Fruit fly (Drosophila melanogaster) whole organism, embryonic: ENCODE results near the gene CG4709.
A peak's percentile ranks its signal among the peaks of the same experiment; 100 is the strongest.

Experiments used
- Abd-B ChIP-seq: fragments of 200-800 bp; sonication (Bioruptor generic); optimal IDR thresholded peaks from 2 replicates; lab custom pipeline; 2018; ENCODE audit warnings: missing biosample characterization, mild to moderate bottlenecking, missing genetic modification characterization, moderate library complexity
- Atf-2 ChIP-seq: fragments of 200-800 bp; sonication (Bioruptor generic); optimal IDR thresholded peaks from 2 replicates; lab custom pipeline; 2016; ENCODE audit warnings: missing biosample characterization, missing genetic modification characterization
- C15 ChIP-seq: fragments of 200-800 bp; sonication (Bioruptor generic); IDR thresholded peaks from 3 replicates; pipeline ENCODE4 v1.3.6; 2022; ENCODE audit warnings: missing biosample characterization, missing genetic modification characterization
- CG10147 ChIP-seq: fragments of 200-800 bp; sonication (Bioruptor generic); optimal IDR thresholded peaks from 2 replicates; lab custom pipeline; 2019; ENCODE audit warnings: missing biosample characterization, mild to moderate bottlenecking, missing genetic modification characterization, moderate library complexity
- CG10543 ChIP-seq: fragments of 200-800 bp; sonication (Bioruptor generic); optimal IDR thresholded peaks from 3 replicates; lab custom pipeline; 2017; ENCODE audit warnings: missing biosample characterization, mild to moderate bottlenecking, missing genetic modification characterization, moderate library complexity
- CG10565 ChIP-seq: fragments of 200-800 bp; sonication (Bioruptor generic); optimal IDR thresholded peaks from 3 replicates; lab custom pipeline; 2016; ENCODE audit warnings: missing biosample characterization, mild to moderate bottlenecking, missing genetic modification characterization
- CG11093 ChIP-seq: fragments of 200-800 bp; sonication (Bioruptor generic); IDR thresholded peaks from 3 replicates; pipeline ENCODE4 v1.3.6; 2022; ENCODE audit warnings: missing biosample characterization, missing genetic modification characterization
- CG11696 ChIP-seq: fragments of 200-800 bp; sonication (Bioruptor generic); IDR thresholded peaks from 2 replicates; pipeline ENCODE4 v1.3.6; 2022; ENCODE audit warnings: missing biosample characterization, missing genetic modification characterization
- CG12391 ChIP-seq: fragments of 200-800 bp; sonication (Bioruptor generic); optimal IDR thresholded peaks from 3 replicates; lab custom pipeline; 2018; ENCODE audit warnings: missing biosample characterization, mild to moderate bottlenecking, missing genetic modification characterization, moderate library complexity
- CG12659 ChIP-seq: fragments of 200-800 bp; sonication (Bioruptor generic); optimal IDR thresholded peaks from 3 replicates; lab custom pipeline; 2017; ENCODE audit warnings: mild to moderate bottlenecking, missing biosample characterization, missing genetic modification reagents, missing genetic modification characterization
- CG12942 ChIP-seq: fragments of 200-800 bp; sonication (Bioruptor generic); optimal IDR thresholded peaks from 3 replicates; lab custom pipeline; 2016; ENCODE audit warnings: missing biosample characterization, missing genetic modification characterization
- CG13424 ChIP-seq: fragments of 200-800 bp; sonication (Bioruptor generic); optimal IDR thresholded peaks from 2 replicates; lab custom pipeline; 2019; ENCODE audit warnings: missing biosample characterization, mild to moderate bottlenecking, missing genetic modification characterization, moderate library complexity
- CG13775 ChIP-seq: fragments of 200-800 bp; sonication (Bioruptor generic); optimal IDR thresholded peaks from 3 replicates; lab custom pipeline; 2017; ENCODE audit warnings: missing biosample characterization, mild to moderate bottlenecking, missing genetic modification characterization
- CG15073 ChIP-seq: fragments of 200-800 bp; sonication (Bioruptor generic); optimal IDR thresholded peaks from 2 replicates; lab custom pipeline; 2016; ENCODE audit warnings: missing biosample characterization, missing genetic modification characterization
- CG15269 ChIP-seq: fragments of 200-800 bp; sonication (Bioruptor generic); optimal IDR thresholded peaks from 2 replicates; lab custom pipeline; 2018; ENCODE audit warnings: missing biosample characterization, mild to moderate bottlenecking, missing genetic modification characterization, moderate library complexity
- CG15514 ChIP-seq: fragments of 200-800 bp; sonication (Bioruptor generic); optimal IDR thresholded peaks from 3 replicates; lab custom pipeline; 2017; ENCODE audit warnings: missing biosample characterization, missing genetic modification characterization, mild to moderate bottlenecking, moderate library complexity, missing genetic modification reagents
- CG18619 ChIP-seq: fragments of 200-800 bp; sonication (Bioruptor generic); optimal IDR thresholded peaks from 3 replicates; lab custom pipeline; 2017; ENCODE audit warnings: missing biosample characterization, mild to moderate bottlenecking, missing genetic modification characterization
- CG30431 ChIP-seq: fragments of 200-800 bp; sonication (Bioruptor generic); optimal IDR thresholded peaks from 2 replicates; lab custom pipeline; 2017; ENCODE audit warnings: missing biosample characterization, missing genetic modification characterization
- CG4328 ChIP-seq: fragments of 200-800 bp; sonication (Bioruptor generic); optimal IDR thresholded peaks from 3 replicates; lab custom pipeline; 2017; ENCODE audit warnings: missing biosample characterization, missing genetic modification reagents, missing genetic modification characterization
- CG4360 ChIP-seq: fragments of 200-800 bp; sonication (Bioruptor generic); IDR thresholded peaks from 2 replicates; pipeline ENCODE4 v1.3.6; 2022; ENCODE audit warnings: missing biosample characterization, missing genetic modification characterization
- CG4404 ChIP-seq: fragments of 200-800 bp; sonication (Bioruptor generic); IDR thresholded peaks from 2 replicates; pipeline ENCODE4 v1.3.6; 2022; ENCODE audit warnings: missing biosample characterization, missing genetic modification characterization
- CG6813 ChIP-seq: fragments of 200-800 bp; sonication (Bioruptor generic); optimal IDR thresholded peaks from 2 replicates; lab custom pipeline; 2017; ENCODE audit warnings: missing biosample characterization, missing genetic modification characterization, mild to moderate bottlenecking, moderate library complexity, missing genetic modification reagents
- CG6854 ChIP-seq: fragments of 200-800 bp; sonication (Bioruptor generic); optimal IDR thresholded peaks from 3 replicates; lab custom pipeline; 2017; ENCODE audit warnings: missing biosample characterization, mild to moderate bottlenecking, missing genetic modification characterization
- CG7786 ChIP-seq: fragments of 200-800 bp; sonication (Bioruptor generic); optimal IDR thresholded peaks from 2 replicates; lab custom pipeline; 2016; ENCODE audit warnings: missing biosample characterization, missing genetic modification characterization
- CG8089 ChIP-seq: fragments of 200-800 bp; sonication (Bioruptor generic); optimal IDR thresholded peaks from 3 replicates; lab custom pipeline; 2016; ENCODE audit warnings: missing biosample characterization, missing genetic modification characterization
- CG9437 ChIP-seq: fragments of 200-800 bp; sonication (Bioruptor generic); optimal IDR thresholded peaks from 2 replicates; lab custom pipeline; 2018; ENCODE audit warnings: missing biosample characterization, mild to moderate bottlenecking, missing genetic modification characterization
- Dbx ChIP-seq: fragments of 200-800 bp; sonication (Bioruptor generic); IDR thresholded peaks from 3 replicates; pipeline ENCODE4 v1.3.6; 2022; ENCODE audit warnings: missing biosample characterization, missing genetic modification characterization
- Dek ChIP-seq: fragments of 200-800 bp; sonication (Bioruptor generic); optimal IDR thresholded peaks from 3 replicates; lab custom pipeline; 2019; ENCODE audit warnings: missing biosample characterization, mild to moderate bottlenecking, missing genetic modification characterization, moderate library complexity
- H15 ChIP-seq: fragments of 200-800 bp; sonication (Bioruptor generic); IDR thresholded peaks from 3 replicates; pipeline ENCODE4 v1.3.6; 2022; ENCODE audit warnings: missing biosample characterization, missing genetic modification characterization
- HHEX ChIP-seq: fragments of 200-800 bp; sonication (Bioruptor generic); optimal IDR thresholded peaks from 3 replicates; lab custom pipeline; 2017; ENCODE audit warnings: missing biosample characterization, mild to moderate bottlenecking, missing genetic modification characterization, missing genetic modification reagents
- Hand ChIP-seq: fragments of 200-800 bp; sonication (Bioruptor generic); optimal IDR thresholded peaks from 2 replicates; lab custom pipeline; 2017; ENCODE audit warnings: mild to moderate bottlenecking, missing biosample characterization, missing genetic modification reagents, missing genetic modification characterization
- Jarid2 ChIP-seq: fragments of 200-800 bp; sonication (Bioruptor generic); optimal IDR thresholded peaks from 3 replicates; lab custom pipeline; 2017; ENCODE audit warnings: mild to moderate bottlenecking, missing biosample characterization, missing genetic modification reagents, missing genetic modification characterization
- Kr ChIP-seq: fragments of 200-800 bp; sonication (Bioruptor generic); optimal IDR thresholded peaks from 2 replicates; lab custom pipeline; 2017; ENCODE audit warnings: missing biosample characterization, mild to moderate bottlenecking, missing genetic modification characterization
- MBD-R2 ChIP-seq: fragments of 200-800 bp; sonication (Bioruptor generic); IDR thresholded peaks from 2 replicates; pipeline ENCODE4 v1.3.6; 2022; ENCODE audit warnings: missing biosample characterization, missing genetic modification characterization
- MTF-1 ChIP-seq: fragments of 200-800 bp; sonication (Bioruptor generic); optimal IDR thresholded peaks from 2 replicates; lab custom pipeline; 2018; ENCODE audit warnings: missing biosample characterization, mild to moderate bottlenecking, missing genetic modification characterization, borderline replicate concordance
- crc ChIP-seq: fragments of 200-800 bp; sonication (Bioruptor generic); optimal IDR thresholded peaks from 2 replicates; lab custom pipeline; 2016; ENCODE audit warnings: missing biosample characterization, missing genetic modification characterization
- croc ChIP-seq: fragments of 200-800 bp; sonication (Bioruptor generic); conservative IDR thresholded peaks from 3 replicates; pipeline ENCODE4 v1.3.6; 2022; ENCODE audit warnings: missing biosample characterization, missing genetic modification characterization
- dati ChIP-seq: fragments of 200-800 bp; sonication (Bioruptor generic); IDR thresholded peaks from 2 replicates; pipeline ENCODE4 v1.3.6; 2022; ENCODE audit warnings: missing biosample characterization, missing genetic modification characterization
- disco-r ChIP-seq: fragments of 200-800 bp; sonication (Bioruptor generic); optimal IDR thresholded peaks from 2 replicates; lab custom pipeline; 2016; ENCODE audit warnings: missing biosample characterization, missing genetic modification characterization
- fu2 ChIP-seq: fragments of 200-800 bp; sonication (Bioruptor generic); optimal IDR thresholded peaks from 2 replicates; lab custom pipeline; 2016; ENCODE audit warnings: missing biosample characterization, missing genetic modification characterization
- gce ChIP-seq: fragments of 200-800 bp; sonication (Bioruptor generic); IDR thresholded peaks from 3 replicates; pipeline ENCODE4 v1.3.6; 2022; ENCODE audit warnings: missing biosample characterization, missing genetic modification characterization
- gt ChIP-seq: fragments of 200-800 bp; sonication (Bioruptor generic); IDR thresholded peaks from 2 replicates; pipeline ENCODE4 v1.3.6; 2022; ENCODE audit warnings: missing biosample characterization, missing genetic modification characterization
- ham ChIP-seq: fragments of 200-800 bp; sonication (Bioruptor generic); IDR thresholded peaks from 2 replicates; pipeline ENCODE4 v1.3.6; 2022; ENCODE audit warnings: missing biosample characterization, missing genetic modification characterization
- hbn ChIP-seq: fragments of 200-800 bp; sonication (Bioruptor generic); IDR thresholded peaks from 2 replicates; pipeline ENCODE4 v1.3.6; 2022; ENCODE audit warnings: missing biosample characterization, missing genetic modification characterization; ENCODE audit not compliant: partially characterized antibody
- lmd ChIP-seq: fragments of 200-800 bp; sonication (Bioruptor generic); IDR thresholded peaks from 2 replicates; pipeline ENCODE4 v1.3.6; 2022; ENCODE audit warnings: missing biosample characterization, missing genetic modification characterization
- mirr ChIP-seq: fragments of 200-800 bp; sonication (Bioruptor generic); optimal IDR thresholded peaks from 3 replicates; lab custom pipeline; 2018; ENCODE audit warnings: missing biosample characterization, mild to moderate bottlenecking, missing genetic modification characterization
- pros ChIP-seq: fragments of 200-800 bp; sonication (Bioruptor generic); optimal IDR thresholded peaks from 3 replicates; lab custom pipeline; 2019; ENCODE audit warnings: missing biosample characterization, mild to moderate bottlenecking, missing genetic modification characterization, moderate library complexity
- pzg ChIP-seq: fragments of 200-800 bp; sonication (Bioruptor generic); optimal IDR thresholded peaks from 3 replicates; lab custom pipeline; 2018; ENCODE audit warnings: missing biosample characterization, mild to moderate bottlenecking, missing genetic modification characterization, moderate library complexity
- ssp ChIP-seq: fragments of 200-800 bp; sonication (Bioruptor generic); IDR thresholded peaks from 2 replicates; pipeline ENCODE4 v1.3.6; 2022; ENCODE audit warnings: missing biosample characterization, missing genetic modification characterization
- stwl ChIP-seq: fragments of 200-800 bp; sonication (Bioruptor generic); optimal IDR thresholded peaks from 3 replicates; lab custom pipeline; 2018; ENCODE audit warnings: missing biosample characterization, mild to moderate bottlenecking, missing genetic modification characterization, moderate library complexity
- z ChIP-seq: fragments of 200-800 bp; sonication (Bioruptor generic); IDR thresholded peaks from 3 replicates; pipeline ENCODE4 v1.3.6; 2022; ENCODE audit warnings: missing biosample characterization, missing genetic modification characterization

Gene CG4709

dm6 chr2L:9911783-9912182 is 42.3 kb upstream of the CG4709 start (continued):
- no peak for TF ChIP-seq pzg
- TF ChIP-seq CG13775 (GFP tag; lab: Kevin White, UChicago), result no peak
- no peak for TF ChIP-seq CG4360 (GFP tag; lab: Robert Waterston, UW)
- TF ChIP-seq CG11696 (GFP tag; lab: Robert Waterston, UW), result no peak
- TF ChIP-seq z (GFP tag; lab: Robert Waterston, UW), result no peak
- no peak for TF ChIP-seq croc (GFP tag; lab: Robert Waterston, UW)
- no peak for TF ChIP-seq CG6813
- no peak for TF ChIP-seq Hand (GFP tag; lab: Kevin White, UChicago)
- no peak for TF ChIP-seq CG10147
- TF ChIP-seq mirr (GFP tag; lab: Kevin White, UChicago), result no peak
- no peak for TF ChIP-seq CG7786 (GFP tag; lab: Kevin White, UChicago)
- no peak for TF ChIP-seq CG9437 (GFP tag; lab: Kevin White, UChicago)
- TF ChIP-seq ssp, result no peak
- peak; percentile 31 for TF ChIP-seq CG18619 (GFP tag; lab: Kevin White, UChicago)
- TF ChIP-seq CG8089 (GFP tag; lab: Kevin White, UChicago), result no peak
- TF ChIP-seq stwl (tag; lab: Kevin White, UChicago), result no peak
- no peak for TF ChIP-seq CG4328
- TF ChIP-seq CG13424 (tag; lab: Kevin White, UChicago), result no peak
- no peak for TF ChIP-seq Jarid2 (GFP tag; lab: Kevin White, UChicago)
- peak; percentile 22 for TF ChIP-seq MBD-R2 (GFP tag; lab: Robert Waterston, UW)
- no peak for TF ChIP-seq CG10543 (GFP tag; lab: Kevin White, UChicago)
- peak; percentile 28 for TF ChIP-seq CG12659
- no peak for TF ChIP-seq MTF-1
- TF ChIP-seq gt, result no peak
- TF ChIP-seq CG30431 (GFP tag; lab: Kevin White, UChicago), result no peak
- TF ChIP-seq CG15073 (GFP tag; lab: Kevin White, UChicago), result no peak
- TF ChIP-seq Dbx (GFP tag; lab: Robert Waterston, UW), result no peak
- no peak for TF ChIP-seq dati (GFP tag; lab: Robert Waterston, UW)
- TF ChIP-seq HHEX (GFP tag; lab: Kevin White, UChicago), result no peak
- no peak for TF ChIP-seq CG15269 (tag; lab: Kevin White, UChicago)
- TF ChIP-seq crc, result peak; percentile 44
- TF ChIP-seq H15 (GFP tag; lab: Robert Waterston, UW), result no peak
- no peak for TF ChIP-seq Kr (GFP tag; lab: Kevin White, UChicago)
- no peak for TF ChIP-seq disco-r (GFP tag; lab: Kevin White, UChicago)
- no peak for TF ChIP-seq CG10565
- no peak for TF ChIP-seq hbn (GFP tag; lab: Robert Waterston, UW)
- TF ChIP-seq CG12942 (GFP tag; lab: Kevin White, UChicago), result no peak
- TF ChIP-seq C15, result no peak
- no peak for TF ChIP-seq pros (GFP tag; lab: Kevin White, UChicago)
- TF ChIP-seq gce (GFP tag; lab: Robert Waterston, UW), result no peak
- no peak for TF ChIP-seq CG6854 (GFP tag; lab: Kevin White, UChicago)
- TF ChIP-seq fu2 (GFP tag; lab: Kevin White, UChicago), result no peak
- no peak for TF ChIP-seq CG11093 (GFP tag; lab: Robert Waterston, UW)
- TF ChIP-seq lmd (GFP tag; lab: Robert Waterston, UW), result peak; percentile 40; the same call in 1 of the 2 replicates
- TF ChIP-seq Abd-B (GFP tag; lab: Kevin White, UChicago), result no peak
- peak; percentile 34 for TF ChIP-seq CG15514 (GFP tag; lab: Kevin White, UChicago)
- no peak for TF ChIP-seq Atf-2
- TF ChIP-seq Dek, result no peak
- TF ChIP-seq ham (GFP tag; lab: Robert Waterston, UW), result peak; percentile 17; the same call in 1 of the 2 replicates
- no peak for TF ChIP-seq CG12391 (tag; lab: Kevin White, UChicago)
- no peak for TF ChIP-seq CG4404 (GFP tag; lab: Robert Waterston, UW)
